Worm (Caenorhabditis elegans) whole organism, mixed stage, embryonic: ENCODE data around the gene F13H10.3.

Experiments
- M03D4.4 ChIP-seq: sonication (generic microtip); optimal IDR thresholded peaks from 2 replicates; lab custom pipeline; 2017; ENCODE audit warnings: mild to moderate bottlenecking, missing genetic modification characterization, missing compliant biosample characterization
- blmp-1 ChIP-seq: fragments of 150-350 bp; optimal IDR thresholded peaks from 2 replicates; lab custom pipeline; 2014; ENCODE audit warnings: missing biosample characterization, missing genetic modification characterization
- ceh-39 ChIP-seq: fragments of 150-350 bp; optimal IDR thresholded peaks from 2 replicates; lab custom pipeline; 2014; ENCODE audit warnings: missing biosample characterization, missing genetic modification characterization
- ceh-83 ChIP-seq: fragments of 200-800 bp; sonication (Bioruptor generic); optimal IDR thresholded peaks from 2 replicates; lab custom pipeline; 2018; ENCODE audit warnings: mild to moderate bottlenecking, missing genetic modification characterization, missing compliant biosample characterization
- ces-1 ChIP-seq: fragments of 150-350 bp; optimal IDR thresholded peaks from 2 replicates; lab custom pipeline; 2014; ENCODE audit warnings: missing biosample characterization, missing genetic modification reagents, missing genetic modification characterization
- cnd-1 ChIP-seq: fragments of 200-800 bp; sonication (Bioruptor generic); optimal IDR thresholded peaks from 2 replicates; lab custom pipeline; 2018; ENCODE audit warnings: mild to moderate bottlenecking, missing genetic modification characterization, missing compliant biosample characterization
- drap-1 ChIP-seq: fragments of 200-800 bp; sonication (Bioruptor generic); optimal IDR thresholded peaks from 3 replicates; lab custom pipeline; 2018; ENCODE audit warnings: mild to moderate bottlenecking, missing genetic modification characterization, missing compliant biosample characterization
- elt-1 ChIP-seq: sonication (generic microtip); optimal IDR thresholded peaks from 2 replicates; lab custom pipeline; 2017; ENCODE audit warnings: missing genetic modification characterization, mild to moderate bottlenecking, missing compliant biosample characterization, antibody characterized with exemption, moderate library complexity, borderline replicate concordance; ENCODE audit not compliant: insufficient read depth
- elt-3 ChIP-seq: fragments of 150-350 bp; optimal IDR thresholded peaks from 2 replicates; lab custom pipeline; 2014; ENCODE audit warnings: missing biosample characterization, missing genetic modification characterization
- ham-2 ChIP-seq: fragments of 200-800 bp; sonication (Bioruptor generic); optimal IDR thresholded peaks from 2 replicates; lab custom pipeline; 2018; ENCODE audit warnings: mild to moderate bottlenecking, missing genetic modification characterization, missing compliant biosample characterization
- hlh-1 ChIP-seq: fragments of 150-350 bp; optimal IDR thresholded peaks from 2 replicates; lab custom pipeline; 2014; ENCODE audit warnings: missing biosample characterization, missing genetic modification reagents, missing genetic modification characterization
- lin-13 ChIP-seq: fragments of 150-350 bp; optimal IDR thresholded peaks from 2 replicates; lab custom pipeline; 2014; ENCODE audit warnings: missing biosample characterization, missing genetic modification characterization
- lin-32 ChIP-seq: fragments of 200-800 bp; sonication (Bioruptor generic); optimal IDR thresholded peaks from 2 replicates; lab custom pipeline; 2018; ENCODE audit warnings: mild to moderate bottlenecking, missing genetic modification characterization, missing compliant biosample characterization
- lsy-2 ChIP-seq: fragments of 150-350 bp; optimal IDR thresholded peaks from 2 replicates; lab custom pipeline; 2014; ENCODE audit warnings: missing biosample characterization, missing genetic modification characterization
- mab-5 ChIP-seq: fragments of 150-350 bp; optimal IDR thresholded peaks from 2 replicates; lab custom pipeline; 2014; ENCODE audit warnings: missing biosample characterization, missing genetic modification characterization
- mep-1 ChIP-seq: fragments of 150-350 bp; optimal IDR thresholded peaks from 2 replicates; lab custom pipeline; 2017; ENCODE audit warnings: missing biosample characterization, missing genetic modification reagents, missing genetic modification characterization, inconsistent platforms
- mls-2 ChIP-seq: sonication (generic microtip); optimal IDR thresholded peaks from 2 replicates; lab custom pipeline; 2016; ENCODE audit warnings: mild to moderate bottlenecking, missing genetic modification characterization, moderate library complexity, missing compliant biosample characterization
- nhr-12 ChIP-seq: fragments of 150-350 bp; optimal IDR thresholded peaks from 2 replicates; lab custom pipeline; 2014; ENCODE audit warnings: missing biosample characterization, missing genetic modification characterization
- nhr-237 ChIP-seq: fragments of 150-350 bp; optimal IDR thresholded peaks from 2 replicates; lab custom pipeline; 2014; ENCODE audit warnings: missing biosample characterization, missing genetic modification characterization
- nhr-28 ChIP-seq: fragments of 150-350 bp; optimal IDR thresholded peaks from 2 replicates; lab custom pipeline; 2014; ENCODE audit warnings: missing biosample characterization, missing genetic modification characterization
- nhr-76 ChIP-seq: sonication (generic microtip); optimal IDR thresholded peaks from 2 replicates; lab custom pipeline; 2017; ENCODE audit warnings: missing biosample characterization, missing genetic modification characterization
- pha-4 ChIP-seq: fragments of 150-350 bp; optimal IDR thresholded peaks from 2 replicates; lab custom pipeline; 2018; ENCODE audit warnings: missing biosample characterization, missing genetic modification reagents, missing genetic modification characterization
- sem-2 ChIP-seq: fragments of 200-800 bp; sonication (Bioruptor generic); optimal IDR thresholded peaks from 2 replicates; lab custom pipeline; 2018; ENCODE audit warnings: mild to moderate bottlenecking, missing genetic modification characterization, missing compliant biosample characterization
- snpc-4 ChIP-seq: fragments of 150-350 bp; optimal IDR thresholded peaks from 2 replicates; lab custom pipeline; 2014; ENCODE audit warnings: missing biosample characterization, missing genetic modification characterization
- sptf-1 ChIP-seq: sonication (generic microtip); optimal IDR thresholded peaks from 2 replicates; lab custom pipeline; 2017; ENCODE audit warnings: mild to moderate bottlenecking, missing genetic modification characterization, moderate library complexity, missing compliant biosample characterization
- tbx-8 ChIP-seq: fragments of 200-800 bp; sonication (Bioruptor generic); optimal IDR thresholded peaks from 2 replicates; lab custom pipeline; 2018; ENCODE audit warnings: mild to moderate bottlenecking, missing genetic modification characterization, moderate library complexity, missing compliant biosample characterization
- unc-120 ChIP-seq: sonication (generic microtip); optimal IDR thresholded peaks from 2 replicates; lab custom pipeline; 2017; ENCODE audit warnings: missing genetic modification characterization, missing compliant biosample characterization; ENCODE audit not compliant: poor library complexity, severe bottlenecking
- unc-39 ChIP-seq: fragments of 150-350 bp; optimal IDR thresholded peaks from 2 replicates; lab custom pipeline; 2014; ENCODE audit warnings: missing biosample characterization, missing genetic modification characterization
- unc-62 ChIP-seq: fragments of 150-350 bp; optimal IDR thresholded peaks from 2 replicates; lab custom pipeline; 2014; ENCODE audit warnings: missing biosample characterization, missing genetic modification reagents, missing genetic modification characterization
- zip-8 ChIP-seq: fragments of 150-350 bp; optimal IDR thresholded peaks from 2 replicates; lab custom pipeline; 2014; ENCODE audit warnings: missing biosample characterization, missing genetic modification characterization
- ztf-11 ChIP-seq: fragments of 150-350 bp; optimal IDR thresholded peaks from 2 replicates; lab custom pipeline; 2014; ENCODE audit warnings: missing biosample characterization, missing genetic modification characterization

F13H10.3 gene

DNA sequence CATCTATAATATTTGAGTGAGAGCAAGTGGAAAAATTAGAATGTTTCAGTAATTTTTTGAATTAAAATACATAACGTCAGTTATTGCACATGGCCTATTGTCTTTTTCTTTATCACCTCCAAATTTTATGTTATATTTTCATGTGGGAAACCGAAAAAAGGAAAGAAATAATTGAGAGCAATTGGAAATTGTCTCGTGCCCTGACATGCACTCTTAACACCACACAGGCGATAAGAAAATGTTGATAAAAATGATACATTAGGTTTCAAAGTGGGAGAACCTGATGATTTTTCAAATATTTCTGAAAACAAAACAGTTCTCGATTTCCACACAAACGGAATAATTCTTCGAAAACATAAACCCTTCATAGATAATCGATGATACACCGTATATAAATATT lies at the start of gene F13H10.3:
F13H10.3 (minus strand) TSS at position 73 of the 400 bp plus-strand sequence.
- TF ChIP-seq zip-8 (tag; lab: Kevin White, UChicago), result no peak
- TF ChIP-seq ztf-11 (tag; lab: Kevin White, UChicago), result no peak
- TF ChIP-seq mls-2, result no peak
- TF ChIP-seq ham-2 (GFP tag; lab: Kevin White, UChicago), result no peak
- TF ChIP-seq unc-39, result no peak
- no peak for TF ChIP-seq sptf-1 (tag; lab: Kevin White, UChicago)

ce11 chrIV:11063962-11064361 lies 48.2 kb upstream of the F13H10.3 start, which contains the start of gene ttr-16:
TSS of gene ttr-16 (minus strand) at chrIV:11064137.
- TF ChIP-seq unc-62 (peak; percentile 80), unc-120 (peak; percentile 59), ham-2 (GFP tag; lab: Kevin White, UChicago) (no peak), hlh-1 (tag; lab: Kevin White, UChicago) (peak; percentile 97)

- TF ChIP-seq drap-1, result no peak
- no peak for TF ChIP-seq lin-13 (tag; lab: Kevin White, UChicago)
- no peak for TF ChIP-seq snpc-4
- no peak for TF ChIP-seq elt-1 (tag; lab: Kevin White, UChicago)
- TF ChIP-seq mab-5, result no peak
- TF ChIP-seq unc-120, result no peak
- TF ChIP-seq elt-3, result no peak
- TF ChIP-seq ceh-83, result no peak
- no peak for TF ChIP-seq blmp-1 (tag; lab: Kevin White, UChicago)
- no peak for TF ChIP-seq mep-1 (tag; lab: Kevin White, UChicago)
- TF ChIP-seq nhr-28 (tag; lab: Kevin White, UChicago), result no peak
- TF ChIP-seq sptf-1 (tag; lab: Kevin White, UChicago), result no peak
Observed at ce11 chrIV:11062984-11063613, 47.3 kb upstream of the F13H10.3 start.

DNA sequence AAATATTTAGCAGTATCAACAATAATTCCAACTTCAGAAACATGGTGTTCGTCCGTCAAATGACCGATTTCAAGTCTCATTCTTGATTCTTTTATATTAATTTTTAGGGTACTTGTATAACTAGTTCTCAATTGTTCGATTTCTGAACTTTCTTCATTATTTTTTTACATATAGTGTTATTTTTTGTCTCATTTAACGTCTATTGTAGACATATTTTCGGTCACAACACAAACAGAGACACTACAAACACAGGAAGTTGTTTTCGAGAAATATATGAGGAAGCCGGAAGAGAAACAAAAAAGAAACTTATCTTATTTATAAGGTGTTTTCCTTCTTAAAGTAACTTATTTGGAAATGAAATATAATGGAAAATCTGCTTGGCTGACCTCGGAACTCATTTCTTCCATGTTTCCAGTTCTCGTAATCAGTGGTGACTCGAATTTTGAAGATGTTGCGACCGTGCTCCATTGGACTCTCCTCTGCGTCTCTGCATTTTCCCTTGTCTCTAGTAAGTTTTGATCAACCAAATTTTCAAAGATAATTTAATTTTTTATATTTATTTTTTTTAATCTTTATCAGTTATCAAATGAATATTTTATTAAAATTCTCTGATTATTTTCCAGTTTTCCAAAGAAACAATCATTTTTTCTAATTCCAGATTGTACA lies 38.0 kb upstream of the F13H10.3 start, which contains the start of the genes F36H1.12 and lin-3:
F36H1.12 (minus strand) TSS at position 51 of the 666 bp plus-strand sequence.
lin-3 (plus strand) TSS at position 657 of the 666 bp plus-strand sequence.
- TF ChIP-seq tbx-8 (GFP tag; lab: Kevin White, UChicago) (no peak), nhr-76 (tag; lab: Kevin White, UChicago) (no peak), ztf-11 (tag; lab: Kevin White, UChicago) (no peak), hlh-1 (tag; lab: Kevin White, UChicago) (no peak), lin-32 (no peak), ham-2 (GFP tag; lab: Kevin White, UChicago) (no peak), mab-5 (no peak), nhr-237 (tag; lab: Kevin White, UChicago) (no peak), ces-1 (GFP tag; lab: Kevin White, UChicago) (no peak), sptf-1 (tag; lab: Kevin White, UChicago) (no peak), lsy-2 (tag; lab: Kevin White, UChicago) (no peak)

ce11 chrIV:11051963-11052362 lies 36.2 kb upstream of the F13H10.3 start:
- TF ChIP-seq nhr-76 (tag; lab: Kevin White, UChicago) (no peak), mep-1 (tag; lab: Kevin White, UChicago) (no peak), lsy-2 (tag; lab: Kevin White, UChicago) (no peak), nhr-12 (tag; lab: Kevin White, UChicago) (no peak), nhr-237 (tag; lab: Kevin White, UChicago) (no peak), ces-1 (GFP tag; lab: Kevin White, UChicago) (no peak), zip-8 (tag; lab: Kevin White, UChicago) (no peak), ceh-83 (no peak), mab-5 (no peak), nhr-28 (tag; lab: Kevin White, UChicago) (no peak), snpc-4 (no peak), unc-120 (no peak), sptf-1 (tag; lab: Kevin White, UChicago) (no peak), lin-13 (tag; lab: Kevin White, UChicago) (no peak), mls-2 (no peak), ceh-39 (tag; lab: Kevin White, UChicago) (no peak), sem-2 (GFP tag; lab: Kevin White, UChicago) (no peak), M03D4.4 (tag; lab: Kevin White, UChicago) (no peak), cnd-1 (tag; lab: Kevin White, UChicago) (no peak), pha-4 (tag; lab: Kevin White, UChicago) (no peak)
